Worm (Caenorhabditis elegans) whole organism, L3 larva: ENCODE measurements around the gene F49F1.9.

Experiments used
- aly-2 ChIP-seq: fragments of 150-350 bp; optimal IDR thresholded peaks from 2 replicates; lab custom pipeline; 2014; ENCODE audit warnings: missing biosample characterization, missing genetic modification characterization
- fkh-10 ChIP-seq: sonication (generic microtip); optimal IDR thresholded peaks from 2 replicates; lab custom pipeline; 2017; ENCODE audit warnings: missing biosample characterization, missing genetic modification reagents, missing genetic modification characterization
- fos-1 ChIP-seq: fragments of 150-350 bp; optimal IDR thresholded peaks from 2 replicates; lab custom pipeline; 2014; ENCODE audit warnings: missing biosample characterization, missing genetic modification characterization
- mdl-1 ChIP-seq: fragments of 150-350 bp; optimal IDR thresholded peaks from 2 replicates; lab custom pipeline; 2014; ENCODE audit warnings: missing biosample characterization, missing genetic modification characterization
- nhr-11 ChIP-seq: fragments of 150-350 bp; optimal IDR thresholded peaks from 2 replicates; lab custom pipeline; 2014; ENCODE audit warnings: missing biosample characterization, missing genetic modification characterization
- nhr-28 ChIP-seq: fragments of 150-350 bp; optimal IDR thresholded peaks from 2 replicates; lab custom pipeline; 2014; ENCODE audit warnings: missing biosample characterization, missing genetic modification characterization
- unc-62 ChIP-seq: fragments of 150-350 bp; sonication (generic microtip); optimal IDR thresholded peaks from 4 replicates; lab custom pipeline; 2014; ENCODE audit warnings: missing biosample characterization, missing genetic modification reagents, missing genetic modification characterization
- zag-1 ChIP-seq: fragments of 150-350 bp; optimal IDR thresholded peaks from 2 replicates; lab custom pipeline; 2014; ENCODE audit warnings: missing biosample characterization, missing genetic modification characterization
- ztf-11 ChIP-seq: fragments of 150-350 bp; optimal IDR thresholded peaks from 2 replicates; lab custom pipeline; 2014; ENCODE audit warnings: missing biosample characterization, missing genetic modification characterization
- ztf-4 ChIP-seq: fragments of 150-350 bp; optimal IDR thresholded peaks from 2 replicates; lab custom pipeline; 2014; ENCODE audit warnings: missing biosample characterization, missing genetic modification characterization

- TF ChIP-seq ztf-11 (tag; lab: Kevin White, UChicago) (no peak), ztf-4 (tag; lab: Kevin White, UChicago) (no peak), fkh-10 (GFP tag; lab: Kevin White, UChicago) (no peak), nhr-28 (tag; lab: Kevin White, UChicago) (no peak), aly-2 (tag; lab: Kevin White, UChicago) (no peak), nhr-11 (tag; lab: Kevin White, UChicago) (no peak), mdl-1 (tag; lab: Kevin White, UChicago) (no peak), zag-1 (tag; lab: Kevin White, UChicago) (no peak), fos-1 (tag; lab: Kevin White, UChicago) (no peak), unc-62 (GFP tag; lab: Kevin White, UChicago) (no peak)
Observed at ce11 chrIV:4123083-4123482, 14.3 kb downstream of the F49F1.9 start, which contains the start of gene mul-1.
